Worm (Caenorhabditis elegans): ENCODE measurements around the gene cogc-2.

ce11 chrIV:7052135-7052534, 12.8 kb upstream of the cogc-2 start:
- no peak for TF ChIP-seq ceh-2 (tag; optimal IDR thresholded peaks at IDR 0.05)
- no peak for TF ChIP-seq ttx-3 (tag; optimal IDR thresholded peaks at IDR 0.05)
